Fruit fly (Drosophila melanogaster): Measurements from ENCODE around the gene alpha-Man-IIa.

The alpha-Man-IIa gene

dm6 chr3R:9404104-9404512 is 8.2 kb upstream of the alpha-Man-IIa start, which contains the start of the genes CG9356, BBIP1 and CG8135 (continued):
- no peak for TF ChIP-seq ATbp (GFP tag; optimal IDR thresholded peaks at IDR 0.05)
- peak; percentile 88 for TF ChIP-seq Hsf (GFP tag; optimal IDR thresholded peaks at IDR 0.05)
- TF ChIP-seq cg (GFP tag; optimal IDR thresholded peaks at IDR 0.05) = peak; percentile 25
- TF ChIP-seq amos (GFP tag; IDR thresholded peaks at IDR 0.05; ENCODE audit: partially characterized antibody) = no peak
- no peak for TF ChIP-seq CG12769 (tag; optimal IDR thresholded peaks at IDR 0.05)
- peak; percentile 58; the same call in 1 of the 3 replicates for TF ChIP-seq sr (GFP tag; IDR thresholded peaks at IDR 0.05)
- TF ChIP-seq CG3163 (GFP tag; optimal IDR thresholded peaks at IDR 0.05) = peak; percentile 54
- peak; percentile 59 for TF ChIP-seq psq (GFP tag; optimal IDR thresholded peaks at IDR 0.05)
- no peak for TF ChIP-seq CG13894 (tag; optimal IDR thresholded peaks at IDR 0.05)
- no peak for TF ChIP-seq Doc3 (GFP tag; IDR thresholded peaks at IDR 0.05; ENCODE audit: partially characterized antibody)
- peak; percentile 54 for TF ChIP-seq nerfin-1 (tag; optimal IDR thresholded peaks at IDR 0.05)
- peak; percentile 78 for TF ChIP-seq CG17829 (tag; optimal IDR thresholded peaks at IDR 0.05)
- TF ChIP-seq wek (GFP tag; optimal IDR thresholded peaks at IDR 0.05) = no peak
- no peak for TF ChIP-seq CG3726 (GFP tag; IDR thresholded peaks at IDR 0.05)
- peak; percentile 81 for TF ChIP-seq Dad (GFP tag; optimal IDR thresholded peaks at IDR 0.05)
- no peak for TF ChIP-seq gcm2 (GFP tag; optimal IDR thresholded peaks at IDR 0.05)
- TF ChIP-seq CG5953 (GFP tag; IDR thresholded peaks at IDR 0.05) = peak; percentile 51; the same call in 1 of the 2 replicates
- TF ChIP-seq TFAM (GFP tag; optimal IDR thresholded peaks at IDR 0.05) = no peak
- TF ChIP-seq CG6683 (GFP tag; optimal IDR thresholded peaks at IDR 0.05) = peak; percentile 37
- no peak for TF ChIP-seq CG11723 (GFP tag; optimal IDR thresholded peaks at IDR 0.05)
- TF ChIP-seq Aef1 (GFP tag; IDR thresholded peaks at IDR 0.05) = peak; percentile 53; the same call in 2 of the 3 replicates
- TF ChIP-seq MTF-1 (GFP tag; optimal IDR thresholded peaks at IDR 0.05; ENCODE audit: borderline replicate concordance) = peak; percentile 39
- TF ChIP-seq CG17612 (GFP tag; IDR thresholded peaks at IDR 0.05) = no peak
- TF ChIP-seq CG1647 (GFP tag; optimal IDR thresholded peaks at IDR 0.05) = peak; percentile 79
- peak in 1 of 2 experiments; percentile 82 for TF ChIP-seq Hr51 (GFP tag; optimal IDR thresholded peaks at IDR 0.05)
- TF ChIP-seq CG8478 (optimal IDR thresholded peaks at IDR 0.05) = no peak
- no peak for TF ChIP-seq Hmx (GFP tag; optimal IDR thresholded peaks at IDR 0.05)
- peak; percentile 48 for TF ChIP-seq CG7928 (GFP tag; optimal IDR thresholded peaks at IDR 0.05)
- TF ChIP-seq CG15601 (tag; optimal IDR thresholded peaks at IDR 0.05) = peak; percentile 79
- peak; percentile 71 for TF ChIP-seq CG18476 (GFP tag; optimal IDR thresholded peaks at IDR 0.05)
- TF ChIP-seq CG13424 (tag; optimal IDR thresholded peaks at IDR 0.05) = peak; percentile 71
- TF ChIP-seq Optix (GFP tag; IDR thresholded peaks at IDR 0.05) = peak; percentile 41; the same call in 1 of the 3 replicates
- TF ChIP-seq CG11504 (tag; optimal IDR thresholded peaks at IDR 0.05) = no peak
- peak; percentile 75 for TF ChIP-seq pum (GFP tag; optimal IDR thresholded peaks at IDR 0.05)
- TF ChIP-seq CG31388 (GFP tag; optimal IDR thresholded peaks at IDR 0.05) = peak; percentile 24
- peak; percentile 2 for TF ChIP-seq CTCF (GFP tag; optimal IDR thresholded peaks at IDR 0.05)
- 0 out of 3 replicates have a peak, but pooled peaks have one; percentile 35 for TF ChIP-seq so (GFP tag; IDR thresholded peaks at IDR 0.05)
- peak; percentile 81 for TF ChIP-seq gro (GFP tag; optimal IDR thresholded peaks at IDR 0.05)
- TF ChIP-seq inv (GFP tag; IDR thresholded peaks at IDR 0.05; ENCODE audit: partially characterized antibody) = no peak
- peak; percentile 74 for TF ChIP-seq CG32532 (GFP tag; IDR thresholded peaks at IDR 0.05)
- peak; percentile 28; the same call in 1 of the 2 replicates for TF ChIP-seq al (GFP tag; IDR thresholded peaks at IDR 0.05)
- peak; percentile 66 for TF ChIP-seq E2f1 (GFP tag; IDR thresholded peaks at IDR 0.05)
- TF ChIP-seq bowl (GFP tag; IDR thresholded peaks at IDR 0.05) = no peak
- TF ChIP-seq CG4854 (GFP tag; optimal IDR thresholded peaks at IDR 0.05) = peak; percentile 79
- peak; percentile 72 for TF ChIP-seq slbo (GFP tag; IDR thresholded peaks at IDR 0.05)
- TF ChIP-seq zen2 (GFP tag; IDR thresholded peaks at IDR 0.05; ENCODE audit: partially characterized antibody) = no peak
- peak; percentile 77 for TF ChIP-seq CG9609 (GFP tag; optimal IDR thresholded peaks at IDR 0.05)
- no peak for TF ChIP-seq Jarid2 (GFP tag; optimal IDR thresholded peaks at IDR 0.05)
- TF ChIP-seq pan (optimal IDR thresholded peaks at IDR 0.05) = no peak
- TF ChIP-seq pan (GFP tag; optimal IDR thresholded peaks at IDR 0.05 in 1 of 2, IDR thresholded peaks at IDR 0.05 in 1 of 2) = peak in 1 of 2 experiments; percentile 80
- TF ChIP-seq pfk (GFP tag; optimal IDR thresholded peaks at IDR 0.05) = no peak
